Worm (Caenorhabditis elegans): ENCODE data around the gene nlp-36.

The nlp-36 gene

DNA sequence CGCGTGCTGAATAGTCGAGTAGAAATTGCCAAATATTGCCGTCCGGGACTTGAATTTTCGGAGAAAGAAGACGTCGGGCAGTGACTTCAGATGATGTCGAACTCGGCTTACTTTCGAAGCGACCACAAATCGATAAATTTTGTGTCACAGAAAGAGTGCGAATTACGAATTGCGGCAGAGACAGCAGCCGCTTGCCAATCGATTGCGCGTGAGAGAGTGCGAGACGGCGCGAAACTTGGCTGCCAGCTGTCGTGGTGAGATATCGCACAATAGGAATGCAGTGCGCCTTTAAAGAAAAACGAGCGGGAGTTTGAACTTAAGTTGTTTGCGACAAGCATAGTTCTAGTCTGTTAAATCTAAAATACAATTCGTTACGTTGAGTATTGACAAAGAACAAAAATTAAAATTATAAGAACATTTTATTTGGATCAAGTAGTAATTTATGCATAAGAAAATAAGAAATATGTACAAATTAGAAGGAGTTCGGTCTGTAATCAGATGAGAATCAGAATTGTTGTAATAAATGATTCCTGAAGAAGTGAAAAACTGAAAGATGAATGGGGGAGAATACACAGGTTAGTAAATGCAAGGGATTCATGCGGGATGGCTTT is 45.0 kb upstream of the nlp-36 start, which contains the start of gene pir-2 (continued):
- TF ChIP-seq ces-1 (GFP tag; optimal IDR thresholded peaks at IDR 0.05) (no peak), daf-19 (GFP tag; conservative IDR thresholded peaks at IDR 0.05) (no peak), egl-27 (tag; optimal IDR thresholded peaks at IDR 0.05) (no peak), set-16 (GFP tag; IDR thresholded peaks at IDR 0.05) (peak; percentile 50), T26A8.4 (GFP tag; IDR thresholded peaks at IDR 0.05) (peak; percentile 51), spr-1 (tag; optimal IDR thresholded peaks at IDR 0.05) (no peak), ceh-44 (GFP tag; IDR thresholded peaks at IDR 0.05) (no peak), tra-1 (GFP tag; IDR thresholded peaks at IDR 0.05) (no peak), ctbp-1 (GFP tag; IDR thresholded peaks at IDR 0.05) (peak; percentile 38; the same call in 1 of the 2 replicates), lir-3 (tag; optimal IDR thresholded peaks at IDR 0.05) (no peak), fos-1 (tag; optimal IDR thresholded peaks at IDR 0.05) (no peak), mxl-3 (GFP tag; optimal IDR thresholded peaks at IDR 0.05) (peak; percentile 20), Y5F2A.4 (GFP tag; optimal IDR thresholded peaks at IDR 0.05) (no peak), skn-1 (tag; optimal IDR thresholded peaks at IDR 0.05) (no peak), nhr-102 (tag; optimal IDR thresholded peaks at IDR 0.05) (peak; percentile 26), unc-62 (GFP tag; optimal IDR thresholded peaks at IDR 0.05 in 1 of 2) (peak in 1 of 2 experiments; percentile 96), unc-62 (tag; optimal IDR thresholded peaks at IDR 0.05) (no peak), vab-7 (GFP tag; IDR thresholded peaks at IDR 0.05) (peak; percentile 41; the same call in 1 of the 2 replicates), mep-1 (tag; optimal IDR thresholded peaks at IDR 0.05) (peak; percentile 85), ceh-32 (tag; optimal IDR thresholded peaks at IDR 0.05; ENCODE audit: poor library complexity) (no peak), daf-8 (GFP tag; IDR thresholded peaks at IDR 0.05) (no peak), dmd-9 (GFP tag; IDR thresholded peaks at IDR 0.05) (no peak), zfp-2 (tag; optimal IDR thresholded peaks at IDR 0.05) (peak; percentile 16), nhr-25 (tag; optimal IDR thresholded peaks at IDR 0.05; ENCODE audit: borderline replicate concordance, insufficient read depth) (peak; percentile 69), ceh-82 (tag; optimal IDR thresholded peaks at IDR 0.05) (no peak), snpc-4 (tag; optimal IDR thresholded peaks at IDR 0.05) (no peak), nhr-11 (tag; optimal IDR thresholded peaks at IDR 0.05) (peak; percentile 75), egl-43 (GFP tag; IDR thresholded peaks at IDR 0.05) (no peak), lin-39 (tag; optimal IDR thresholded peaks at IDR 0.05) (no peak), sdz-12 (GFP tag; optimal IDR thresholded peaks at IDR 0.05) (no peak), F37D6.2 (tag; optimal IDR thresholded peaks at IDR 0.05) (peak; percentile 49), ceh-62 (tag; optimal IDR thresholded peaks at IDR 0.05) (no peak), gei-8 (GFP tag; optimal IDR thresholded peaks at IDR 0.05) (no peak), lin-38 (GFP tag; IDR thresholded peaks at IDR 0.05) (peak; percentile 79), hif-1 (tag; optimal IDR thresholded peaks at IDR 0.05) (peak in 1 of 2 experiments; percentile 54), unc-39 (tag; optimal IDR thresholded peaks at IDR 0.05) (no peak), lin-13 (GFP tag; optimal IDR thresholded peaks at IDR 0.05) (peak; percentile 60), Y75B8A.6 (GFP tag; IDR thresholded peaks at IDR 0.05) (no peak), lim-7 (GFP tag; IDR thresholded peaks at IDR 0.05) (no peak), madf-5 (GFP tag; IDR thresholded peaks at IDR 0.05) (no peak), cey-2 (tag; optimal IDR thresholded peaks at IDR 0.05; ENCODE audit: borderline replicate concordance, insufficient read depth) (no peak), F10B5.3 (tag; optimal IDR thresholded peaks at IDR 0.05) (no peak), D1046.2 (GFP tag; IDR thresholded peaks at IDR 0.05) (no peak), lin-1 (GFP tag; IDR thresholded peaks at IDR 0.05) (no peak), ZK337.2 (GFP tag; IDR thresholded peaks at IDR 0.05) (no peak), saeg-2 (GFP tag; IDR thresholded peaks at IDR 0.05) (no peak), tag-97 (GFP tag; IDR thresholded peaks at IDR 0.05) (no peak), nhr-6 (tag; optimal IDR thresholded peaks at IDR 0.05) (peak; percentile 87), fkh-10 (GFP tag; optimal IDR thresholded peaks at IDR 0.05) (peak; percentile 44), mdl-1 (tag; optimal IDR thresholded peaks at IDR 0.05) (peak in 1 of 2 experiments; percentile 62), php-3 (GFP tag; IDR thresholded peaks at IDR 0.05) (no peak)
